Fruit fly (Drosophila melanogaster) whole organism, embryonic: ENCODE data around the gene ETHR.

ENCODE experiments used
- Bteb2 ChIP-seq: fragments of 200-800 bp; sonication (Bioruptor generic); optimal IDR thresholded peaks from 2 replicates; lab custom pipeline; 2016; ENCODE audit warnings: missing biosample characterization, missing genetic modification characterization
- CG10654 ChIP-seq: fragments of 200-800 bp; sonication (Bioruptor generic); optimal IDR thresholded peaks from 2 replicates; lab custom pipeline; 2016; ENCODE audit warnings: missing biosample characterization, missing genetic modification characterization
- CG11504 ChIP-seq: fragments of 200-800 bp; sonication (Bioruptor generic); optimal IDR thresholded peaks from 3 replicates; lab custom pipeline; 2019; ENCODE audit warnings: missing biosample characterization, mild to moderate bottlenecking, missing genetic modification characterization, moderate library complexity
- CG1233 ChIP-seq: fragments of 200-800 bp; sonication (Bioruptor generic); optimal IDR thresholded peaks from 4 replicates; lab custom pipeline; 2018; ENCODE audit warnings: missing biosample characterization, mild to moderate bottlenecking, missing genetic modification characterization
- CG13775 ChIP-seq: fragments of 200-800 bp; sonication (Bioruptor generic); optimal IDR thresholded peaks from 3 replicates; lab custom pipeline; 2017; ENCODE audit warnings: missing biosample characterization, mild to moderate bottlenecking, missing genetic modification characterization
- CG14050 ChIP-seq: fragments of 200-800 bp; sonication (Bioruptor generic); IDR thresholded peaks from 3 replicates; pipeline ENCODE4 v1.3.6; 2022; ENCODE audit warnings: missing biosample characterization, missing genetic modification characterization
- CG16863 ChIP-seq: fragments of 200-800 bp; sonication (Bioruptor generic); optimal IDR thresholded peaks from 3 replicates; lab custom pipeline; 2016; ENCODE audit warnings: missing biosample characterization, missing genetic modification characterization
- CG17829 ChIP-seq: fragments of 200-800 bp; optimal IDR thresholded peaks from 2 replicates; lab custom pipeline; 2019; ENCODE audit warnings: missing biosample characterization, mild to moderate bottlenecking, missing genetic modification characterization, moderate library complexity
- CG1832 ChIP-seq: fragments of 200-800 bp; sonication (Bioruptor generic); optimal IDR thresholded peaks from 2 replicates; lab custom pipeline; 2017; ENCODE audit warnings: missing biosample characterization, mild to moderate bottlenecking, missing genetic modification characterization, inconsistent platforms
- CG18599 ChIP-seq: fragments of 200-800 bp; sonication (Bioruptor generic); optimal IDR thresholded peaks from 3 replicates; lab custom pipeline; 2017; ENCODE audit warnings: missing biosample characterization, missing genetic modification characterization, mild to moderate bottlenecking, moderate library complexity, missing genetic modification reagents
- CG18619 ChIP-seq: fragments of 200-800 bp; sonication (Bioruptor generic); optimal IDR thresholded peaks from 3 replicates; lab custom pipeline; 2017; ENCODE audit warnings: missing biosample characterization, mild to moderate bottlenecking, missing genetic modification characterization
- CG18764 ChIP-seq: fragments of 200-800 bp; sonication (Bioruptor generic); optimal IDR thresholded peaks from 3 replicates; lab custom pipeline; 2016; ENCODE audit warnings: missing biosample characterization, missing genetic modification characterization
- CG2120 ChIP-seq: fragments of 200-800 bp; sonication (Bioruptor generic); optimal IDR thresholded peaks from 3 replicates; lab custom pipeline; 2016; ENCODE audit warnings: missing biosample characterization, missing genetic modification characterization
- CG3163 ChIP-seq: fragments of 200-800 bp; sonication (Bioruptor generic); optimal IDR thresholded peaks from 3 replicates; lab custom pipeline; 2016; ENCODE audit warnings: missing biosample characterization, missing genetic modification characterization
- CG33213 ChIP-seq: fragments of 200-800 bp; sonication (Bioruptor generic); optimal IDR thresholded peaks from 3 replicates; lab custom pipeline; 2016; ENCODE audit warnings: missing biosample characterization, missing genetic modification characterization
- CG34376 ChIP-seq: fragments of 200-800 bp; sonication (Bioruptor generic); optimal IDR thresholded peaks from 2 replicates; lab custom pipeline; 2018; ENCODE audit warnings: missing biosample characterization, mild to moderate bottlenecking, missing genetic modification characterization
- CG4854 ChIP-seq: fragments of 200-800 bp; sonication (Bioruptor generic); optimal IDR thresholded peaks from 2 replicates; lab custom pipeline; 2016; ENCODE audit warnings: missing biosample characterization, missing genetic modification characterization, inconsistent platforms
- CG5180 ChIP-seq: fragments of 200-800 bp; sonication (Bioruptor generic); optimal IDR thresholded peaks from 3 replicates; lab custom pipeline; 2017; ENCODE audit warnings: missing biosample characterization, missing genetic modification characterization, mild to moderate bottlenecking, moderate library complexity, missing genetic modification reagents
- CG6683 ChIP-seq: fragments of 200-800 bp; sonication (Bioruptor generic); optimal IDR thresholded peaks from 2 replicates; lab custom pipeline; 2017; ENCODE audit warnings: missing biosample characterization, mild to moderate bottlenecking, missing genetic modification characterization, missing genetic modification reagents
- CG8089 ChIP-seq: fragments of 200-800 bp; sonication (Bioruptor generic); optimal IDR thresholded peaks from 3 replicates; lab custom pipeline; 2016; ENCODE audit warnings: missing biosample characterization, missing genetic modification characterization
- CG8388 ChIP-seq: fragments of 200-800 bp; sonication (Bioruptor generic); optimal IDR thresholded peaks from 2 replicates; lab custom pipeline; 2019; ENCODE audit warnings: missing biosample characterization, mild to moderate bottlenecking, missing genetic modification characterization, moderate library complexity
- CG8944 ChIP-seq: fragments of 200-800 bp; sonication (Bioruptor generic); optimal IDR thresholded peaks from 3 replicates; lab custom pipeline; 2016; ENCODE audit warnings: missing biosample characterization, missing genetic modification characterization
- CG9437 ChIP-seq: fragments of 200-800 bp; sonication (Bioruptor generic); optimal IDR thresholded peaks from 2 replicates; lab custom pipeline; 2018; ENCODE audit warnings: missing biosample characterization, mild to moderate bottlenecking, missing genetic modification characterization
- CG9817 ChIP-seq: fragments of 200-800 bp; sonication (Bioruptor generic); optimal IDR thresholded peaks from 2 replicates; lab custom pipeline; 2018; ENCODE audit warnings: missing biosample characterization, mild to moderate bottlenecking, missing genetic modification characterization, moderate library complexity
- Drgx ChIP-seq: fragments of 200-800 bp; sonication (Bioruptor generic); IDR thresholded peaks from 2 replicates; pipeline ENCODE4 v1.3.6; 2022; ENCODE audit warnings: missing biosample characterization, missing genetic modification characterization
- Fer2 ChIP-seq: fragments of 200-800 bp; sonication (Bioruptor generic); optimal IDR thresholded peaks from 2 replicates; lab custom pipeline; 2018; ENCODE audit warnings: missing biosample characterization, mild to moderate bottlenecking, missing genetic modification characterization, moderate library complexity
- NFAT ChIP-seq: fragments of 200-800 bp; sonication (Bioruptor generic); IDR thresholded peaks from 2 replicates; pipeline ENCODE4 v1.3.6; 2022; ENCODE audit warnings: missing biosample characterization, missing genetic modification characterization
- Optix ChIP-seq: fragments of 200-800 bp; sonication (Bioruptor generic); IDR thresholded peaks from 3 replicates; pipeline ENCODE4 v1.3.6; 2022; ENCODE audit warnings: missing biosample characterization, missing genetic modification characterization
- Ptx1 ChIP-seq: fragments of 200-800 bp; sonication (Bioruptor generic); IDR thresholded peaks from 2 replicates; pipeline ENCODE4 v1.3.6; 2022; ENCODE audit warnings: missing biosample characterization, missing genetic modification characterization
- Sox100B ChIP-seq: fragments of 200-800 bp; sonication (Bioruptor generic); optimal IDR thresholded peaks from 3 replicates; lab custom pipeline; 2018; ENCODE audit warnings: missing biosample characterization, mild to moderate bottlenecking, missing genetic modification characterization
- Sry-δ ChIP-seq: fragments of 200-800 bp; sonication (Bioruptor generic); optimal IDR thresholded peaks from 2 replicates; lab custom pipeline; 2016; ENCODE audit warnings: missing biosample characterization, missing genetic modification characterization
- Xbp1 ChIP-seq: fragments of 200-800 bp; sonication (Bioruptor generic); optimal IDR thresholded peaks from 3 replicates; lab custom pipeline; 2016; ENCODE audit warnings: missing biosample characterization, mild to moderate bottlenecking, missing genetic modification characterization
- al ChIP-seq: fragments of 200-800 bp; sonication (Bioruptor generic); IDR thresholded peaks from 2 replicates; pipeline ENCODE4 v1.3.6; 2022; ENCODE audit warnings: missing biosample characterization, missing genetic modification characterization
- disco-r ChIP-seq: fragments of 200-800 bp; sonication (Bioruptor generic); optimal IDR thresholded peaks from 2 replicates; lab custom pipeline; 2016; ENCODE audit warnings: missing biosample characterization, missing genetic modification characterization
- gfzf ChIP-seq: fragments of 200-800 bp; sonication (Bioruptor generic); optimal IDR thresholded peaks from 2 replicates; lab custom pipeline; 2016; ENCODE audit warnings: missing biosample characterization, mild to moderate bottlenecking, missing genetic modification characterization, moderate library complexity
- ham ChIP-seq: fragments of 200-800 bp; sonication (Bioruptor generic); IDR thresholded peaks from 2 replicates; pipeline ENCODE4 v1.3.6; 2022; ENCODE audit warnings: missing biosample characterization, missing genetic modification characterization
- hth ChIP-seq: fragments of >200 bp; optimal IDR thresholded peaks from 2 replicates; lab custom pipeline; 2017; ENCODE audit warnings: inconsistent platforms
- inv ChIP-seq: fragments of 200-800 bp; sonication (Bioruptor generic); IDR thresholded peaks from 2 replicates; pipeline ENCODE4 v1.3.6; 2022; ENCODE audit warnings: missing biosample characterization, missing genetic modification characterization; ENCODE audit not compliant: partially characterized antibody
- lola ChIP-seq, 3 experiments: fragments of >200 bp in 2 of 3; fragments of 200-800 bp in 1 of 3; sonication (Bioruptor generic) in 1 of 3; optimal IDR thresholded peaks; 2 replicates each; lab custom pipeline; 2017 to 2019; ENCODE audit warnings: missing biosample characterization in 3 of 3, missing genetic modification characterization in 3 of 3, mild to moderate bottlenecking in 1 of 3, moderate library complexity in 1 of 3
- org-1 ChIP-seq: fragments of 200-800 bp; sonication (Bioruptor generic); optimal IDR thresholded peaks from 2 replicates; lab custom pipeline; 2017; ENCODE audit warnings: missing biosample characterization, missing genetic modification characterization
- pb ChIP-seq: fragments of 200-800 bp; sonication (Bioruptor generic); optimal IDR thresholded peaks from 3 replicates; lab custom pipeline; 2016; ENCODE audit warnings: missing biosample characterization, missing genetic modification characterization
- repo ChIP-seq: fragments of 200-800 bp; sonication (Bioruptor generic); optimal IDR thresholded peaks from 2 replicates; lab custom pipeline; 2016; ENCODE audit warnings: missing biosample characterization, missing genetic modification characterization
- ro ChIP-seq: fragments of 200-800 bp; sonication (Bioruptor generic); IDR thresholded peaks from 2 replicates; pipeline ENCODE4 v1.3.6; 2022; ENCODE audit warnings: missing biosample characterization, missing genetic modification characterization
- shn ChIP-seq: fragments of 200-800 bp; sonication (Bioruptor generic); optimal IDR thresholded peaks from 3 replicates; lab custom pipeline; 2016; ENCODE audit warnings: missing biosample characterization, missing genetic modification characterization
- sima ChIP-seq: fragments of 200-800 bp; sonication (Bioruptor generic); optimal IDR thresholded peaks from 2 replicates; lab custom pipeline; 2016; ENCODE audit warnings: missing biosample characterization, missing genetic modification characterization
- stc ChIP-seq: fragments of 200-800 bp; sonication (Bioruptor generic); IDR thresholded peaks from 2 replicates; pipeline ENCODE4 v1.3.6; 2022; ENCODE audit warnings: missing biosample characterization, missing genetic modification characterization
- tna ChIP-seq: fragments of 200-800 bp; sonication (Bioruptor generic); IDR thresholded peaks from 2 replicates; pipeline ENCODE4 v1.3.6; 2022; ENCODE audit warnings: missing biosample characterization, missing genetic modification characterization; ENCODE audit not compliant: partially characterized antibody
- unc-4 ChIP-seq: fragments of 200-800 bp; sonication (Bioruptor generic); IDR thresholded peaks from 2 replicates; pipeline ENCODE4 v1.3.6; 2022; ENCODE audit warnings: missing biosample characterization, missing genetic modification characterization; ENCODE audit not compliant: partially characterized antibody
- wdn ChIP-seq: fragments of 200-800 bp; sonication (Bioruptor generic); IDR thresholded peaks from 2 replicates; pipeline ENCODE4 v1.3.6; 2022; ENCODE audit warnings: missing biosample characterization, missing genetic modification characterization
- yki ChIP-seq: fragments of >200 bp; optimal IDR thresholded peaks from 3 replicates; lab custom pipeline; 2018
- zen2 ChIP-seq: fragments of 200-800 bp; sonication (Bioruptor generic); IDR thresholded peaks from 3 replicates; pipeline ENCODE4 v1.3.6; 2022; ENCODE audit warnings: missing biosample characterization, missing genetic modification characterization; ENCODE audit not compliant: partially characterized antibody
- zfh2 ChIP-seq: fragments of 200-800 bp; sonication (Bioruptor generic); optimal IDR thresholded peaks from 2 replicates; lab custom pipeline; 2016; ENCODE audit warnings: missing biosample characterization, missing genetic modification characterization

Gene ETHR

DNA sequence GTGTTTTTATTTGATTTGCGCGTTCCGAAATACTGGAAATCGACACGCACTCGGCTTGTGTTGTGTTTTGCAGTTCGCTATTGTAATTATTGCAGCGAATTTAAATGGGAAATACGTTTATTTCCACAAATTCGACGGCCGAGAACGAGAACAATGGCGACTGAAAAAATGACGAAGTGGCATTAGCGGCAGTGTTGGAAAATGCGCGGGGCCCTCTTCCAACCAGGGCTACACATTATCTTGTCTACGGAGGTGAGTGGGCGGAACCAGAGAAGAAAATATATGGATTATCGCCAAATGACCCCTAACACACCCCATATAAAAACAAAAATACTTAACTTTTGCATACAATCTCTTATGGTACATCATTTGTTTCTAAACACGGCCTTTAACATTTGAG lies 22.1 kb downstream of the ETHR start, which contains the start of gene Rab1 (continued):
- TF ChIP-seq CG11504 (tag; lab: Kevin White, UChicago): no peak
- TF ChIP-seq CG10654 (GFP tag; lab: Kevin White, UChicago): peak; percentile 4
- TF ChIP-seq sima (GFP tag; lab: Kevin White, UChicago): no peak
- TF ChIP-seq zfh2 (GFP tag; lab: Kevin White, UChicago): peak; percentile 59
- no peak for TF ChIP-seq inv (GFP tag; lab: Robert Waterston, UW)
- peak; percentile 1 for TF ChIP-seq repo (GFP tag; lab: Kevin White, UChicago)
- TF ChIP-seq disco-r (GFP tag; lab: Kevin White, UChicago): no peak
- peak; percentile 54 for TF ChIP-seq CG34376 (GFP tag; lab: Kevin White, UChicago)
- peak; percentile 31 for TF ChIP-seq CG9817 (tag; lab: Kevin White, UChicago)
- TF ChIP-seq CG9437 (GFP tag; lab: Kevin White, UChicago): peak; percentile 18
- TF ChIP-seq CG8089: no peak
- TF ChIP-seq Bteb2 (GFP tag; lab: Kevin White, UChicago): peak; percentile 17
- TF ChIP-seq CG1233 (GFP tag; lab: Kevin White, UChicago): peak; percentile 27
- TF ChIP-seq CG4854 (GFP tag; lab: Kevin White, UChicago): no peak
- TF ChIP-seq CG1832 (GFP tag; lab: Kevin White, UChicago): no peak
- no peak for TF ChIP-seq CG8388 (GFP tag; lab: Kevin White, UChicago)
- no peak for TF ChIP-seq Drgx (GFP tag; lab: Robert Waterston, UW)
- TF ChIP-seq CG18619 (GFP tag; lab: Kevin White, UChicago): no peak
- TF ChIP-seq stc (GFP tag; lab: Robert Waterston, UW): no peak
- no peak for TF ChIP-seq org-1 (GFP tag; lab: Kevin White, UChicago)
- no peak for TF ChIP-seq CG5180 (GFP tag; lab: Kevin White, UChicago)
- TF ChIP-seq Optix (GFP tag; lab: Robert Waterston, UW): no peak
- TF ChIP-seq CG18764 (GFP tag; lab: Kevin White, UChicago): peak; percentile 18
- no peak for TF ChIP-seq yki (lab: Kevin White, UChicago)
- TF ChIP-seq CG3163 (GFP tag; lab: Kevin White, UChicago): no peak
- peak; percentile 68 for TF ChIP-seq NFAT (GFP tag; lab: Robert Waterston, UW)
- TF ChIP-seq CG6683 (GFP tag; lab: Kevin White, UChicago): no peak
- 0 out of 2 replicates have a peak, but pooled peaks have one; percentile 16 for TF ChIP-seq tna (GFP tag; lab: Robert Waterston, UW)
- TF ChIP-seq pb (GFP tag; lab: Kevin White, UChicago): peak; percentile 39
- TF ChIP-seq al (GFP tag; lab: Robert Waterston, UW): 0 out of 2 replicates have a peak, but pooled peaks have one; percentile 11
- peak; percentile 4 for TF ChIP-seq CG33213
- TF ChIP-seq CG2120: peak; percentile 65
- no peak for TF ChIP-seq lola (GFP tag; optimal IDR thresholded peaks at IDR 0.05; lab: Kevin White, UChicago)
- no peak for TF ChIP-seq ro (GFP tag; lab: Robert Waterston, UW)
- TF ChIP-seq CG18599 (GFP tag; lab: Kevin White, UChicago): peak; percentile 45
- TF ChIP-seq CG14050 (GFP tag; lab: Robert Waterston, UW): no peak
- TF ChIP-seq Xbp1 (GFP tag; lab: Kevin White, UChicago): peak; percentile 58
- TF ChIP-seq unc-4 (GFP tag; lab: Robert Waterston, UW): no peak
- TF ChIP-seq ham (GFP tag; lab: Robert Waterston, UW): no peak
- peak; percentile 21 for TF ChIP-seq CG8944 (GFP tag; lab: Kevin White, UChicago)
- no peak for TF ChIP-seq zen2 (GFP tag; lab: Robert Waterston, UW)
- 0 out of 2 replicates have a peak, but pooled peaks have one; percentile 26 for TF ChIP-seq Ptx1 (GFP tag; lab: Robert Waterston, UW)
- TF ChIP-seq Fer2 (tag; lab: Kevin White, UChicago): no peak
- TF ChIP-seq hth (lab: Kevin White, UChicago): no peak
- TF ChIP-seq CG16863 (GFP tag; lab: Kevin White, UChicago): no peak
- TF ChIP-seq gfzf (GFP tag; lab: Kevin White, UChicago): peak; percentile 27
- peak; percentile 46 for TF ChIP-seq Sry-δ (GFP tag; lab: Kevin White, UChicago)
- peak; percentile 26 for TF ChIP-seq shn (GFP tag; lab: Kevin White, UChicago)
- no peak for TF ChIP-seq CG13775 (GFP tag; lab: Kevin White, UChicago)
- no peak for TF ChIP-seq Sox100B (GFP tag; lab: Kevin White, UChicago)
- peak; percentile 29 for TF ChIP-seq CG17829 (tag; lab: Kevin White, UChicago)
- TF ChIP-seq wdn (GFP tag; lab: Robert Waterston, UW): no peak
